Worm (Caenorhabditis elegans) whole organism, late embryonic: ENCODE data around the gene gly-14.

Experiments
- C08G9.2 ChIP-seq: sonication (generic microtip); optimal IDR thresholded peaks from 2 replicates; lab custom pipeline; 2016; ENCODE audit warnings: mild to moderate bottlenecking, missing genetic modification characterization, moderate library complexity, missing compliant biosample characterization
- C38D4.7 ChIP-seq: fragments of 200-800 bp; sonication (Bioruptor generic); optimal IDR thresholded peaks from 2 replicates; lab custom pipeline; 2018; ENCODE audit warnings: mild to moderate bottlenecking, missing genetic modification characterization, moderate library complexity, missing compliant biosample characterization
- F13H6.1 ChIP-seq: sonication (generic microtip); optimal IDR thresholded peaks from 2 replicates; lab custom pipeline; 2016; ENCODE audit warnings: missing genetic modification characterization, missing compliant biosample characterization
- K02D7.2 ChIP-seq: sonication (generic microtip); optimal IDR thresholded peaks from 2 replicates; lab custom pipeline; 2017; ENCODE audit warnings: mild to moderate bottlenecking, missing genetic modification characterization, missing compliant biosample characterization
- K09A11.1 ChIP-seq: sonication (generic microtip); optimal IDR thresholded peaks from 2 replicates; lab custom pipeline; 2017; ENCODE audit warnings: antibody characterized with exemption, mild to moderate bottlenecking, missing genetic modification characterization, missing compliant biosample characterization; ENCODE audit not compliant: insufficient read depth
- Y22D7AL.16 ChIP-seq: sonication (generic microtip); optimal IDR thresholded peaks from 2 replicates; lab custom pipeline; 2016; ENCODE audit warnings: missing genetic modification characterization, missing compliant biosample characterization
- ceh-14 ChIP-seq: sonication (generic microtip); optimal IDR thresholded peaks from 2 replicates; lab custom pipeline; 2016; ENCODE audit warnings: missing genotype, missing genetic modification characterization, missing compliant biosample characterization
- ceh-2 ChIP-seq: sonication (generic microtip); optimal IDR thresholded peaks from 2 replicates; lab custom pipeline; 2016; ENCODE audit warnings: missing genotype, missing genetic modification characterization, missing compliant biosample characterization
- ceh-31 ChIP-seq: sonication (generic microtip); optimal IDR thresholded peaks from 2 replicates; lab custom pipeline; 2016; ENCODE audit warnings: missing genetic modification characterization, missing compliant biosample characterization
- ceh-34 ChIP-seq: sonication (generic microtip); optimal IDR thresholded peaks from 2 replicates; lab custom pipeline; 2016; ENCODE audit warnings: mild to moderate bottlenecking, missing genetic modification characterization, missing compliant biosample characterization
- ceh-45 ChIP-seq: fragments of 200-800 bp; sonication (Bioruptor generic); IDR thresholded peaks from 2 replicates; pipeline ENCODE4 v1.3.6; 2022; ENCODE audit warnings: missing genetic modification reagents, missing genetic modification characterization, missing compliant biosample characterization
- ceh-48 ChIP-seq: sonication (generic microtip); optimal IDR thresholded peaks from 2 replicates; lab custom pipeline; 2016; ENCODE audit warnings: missing genetic modification characterization, inconsistent platforms, missing compliant biosample characterization
- ceh-6 ChIP-seq: fragments of 200-800 bp; sonication (Bioruptor generic); optimal IDR thresholded peaks from 2 replicates; lab custom pipeline; 2018; ENCODE audit warnings: mild to moderate bottlenecking, missing genetic modification characterization, missing compliant biosample characterization
- ceh-9 ChIP-seq: sonication (generic microtip); optimal IDR thresholded peaks from 2 replicates; lab custom pipeline; 2016; ENCODE audit warnings: mild to moderate bottlenecking, missing genetic modification characterization, inconsistent platforms, missing compliant biosample characterization
- dmd-4 ChIP-seq: sonication (generic microtip); optimal IDR thresholded peaks from 2 replicates; lab custom pipeline; 2016; ENCODE audit warnings: borderline replicate concordance, missing genetic modification characterization, missing compliant biosample characterization
- dve-1 ChIP-seq: sonication (generic microtip); optimal IDR thresholded peaks from 2 replicates; lab custom pipeline; 2017; ENCODE audit warnings: antibody characterized with exemption, mild to moderate bottlenecking, missing genetic modification characterization, missing compliant biosample characterization
- elt-4 ChIP-seq: sonication (generic microtip); optimal IDR thresholded peaks from 2 replicates; lab custom pipeline; 2016; ENCODE audit warnings: missing genetic modification characterization, missing compliant biosample characterization
- eyg-1 ChIP-seq: sonication (generic microtip); optimal IDR thresholded peaks from 2 replicates; lab custom pipeline; 2016; ENCODE audit warnings: missing genotype, missing genetic modification characterization, missing compliant biosample characterization
- fkh-10 ChIP-seq: fragments of 150-350 bp; optimal IDR thresholded peaks from 2 replicates; lab custom pipeline; 2014; ENCODE audit warnings: missing biosample characterization, missing genetic modification reagents, missing genetic modification characterization
- hlh-13 ChIP-seq: fragments of 200-800 bp; sonication (Bioruptor generic); optimal IDR thresholded peaks from 2 replicates; lab custom pipeline; 2018; ENCODE audit warnings: mild to moderate bottlenecking, missing genetic modification characterization, missing compliant biosample characterization
- hlh-15 ChIP-seq: sonication (generic microtip); optimal IDR thresholded peaks from 2 replicates; lab custom pipeline; 2016; ENCODE audit warnings: missing genetic modification characterization, missing compliant biosample characterization
- hlh-30 ChIP-seq: sonication (generic microtip); optimal IDR thresholded peaks from 2 replicates; lab custom pipeline; 2017; ENCODE audit warnings: antibody characterized with exemption, missing genetic modification characterization, missing compliant biosample characterization; ENCODE audit not compliant: insufficient read depth
- hlh-6 ChIP-seq: sonication (generic microtip); optimal IDR thresholded peaks from 2 replicates; lab custom pipeline; 2016; ENCODE audit warnings: missing genotype, missing genetic modification characterization, missing compliant biosample characterization
- lim-6 ChIP-seq: sonication (generic microtip); optimal IDR thresholded peaks from 2 replicates; lab custom pipeline; 2016; ENCODE audit warnings: missing genetic modification characterization, missing compliant biosample characterization
- madf-2 ChIP-seq: sonication (generic microtip); optimal IDR thresholded peaks from 2 replicates; lab custom pipeline; 2017; ENCODE audit warnings: missing genetic modification characterization, missing compliant biosample characterization
- nfya-1 ChIP-seq: sonication (generic microtip); optimal IDR thresholded peaks from 2 replicates; lab custom pipeline; 2017; ENCODE audit warnings: missing genetic modification characterization, mild to moderate bottlenecking, missing compliant biosample characterization, antibody characterized with exemption, moderate library complexity
- nhr-11 ChIP-seq: fragments of 150-350 bp; optimal IDR thresholded peaks from 2 replicates; lab custom pipeline; 2014; ENCODE audit warnings: missing biosample characterization, missing genetic modification characterization
- npax-4 ChIP-seq: sonication (generic microtip); optimal IDR thresholded peaks from 2 replicates; lab custom pipeline; 2016; ENCODE audit warnings: missing genetic modification characterization, missing compliant biosample characterization
- odd-2 ChIP-seq: sonication (generic microtip); optimal IDR thresholded peaks from 2 replicates; lab custom pipeline; 2017; ENCODE audit warnings: antibody characterized with exemption, mild to moderate bottlenecking, missing genetic modification characterization, missing compliant biosample characterization
- pag-3 ChIP-seq: sonication (generic microtip); optimal IDR thresholded peaks from 2 replicates; lab custom pipeline; 2016; ENCODE audit warnings: missing compliant biosample characterization, missing genetic modification characterization, borderline replicate concordance
- pat-9 ChIP-seq: fragments of 200-800 bp; sonication (Bioruptor generic); optimal IDR thresholded peaks from 2 replicates; lab custom pipeline; 2018; ENCODE audit warnings: mild to moderate bottlenecking, missing genetic modification characterization, moderate library complexity, missing compliant biosample characterization
- pha-4 ChIP-seq: fragments of 150-350 bp; optimal IDR thresholded peaks from 2 replicates; lab custom pipeline; 2018; ENCODE audit warnings: missing biosample characterization, missing genetic modification reagents, missing genetic modification characterization
- pqm-1 ChIP-seq: sonication (generic microtip); optimal IDR thresholded peaks from 2 replicates; lab custom pipeline; 2016; ENCODE audit warnings: missing genetic modification characterization, missing compliant biosample characterization
- pros-1 ChIP-seq: fragments of 150-350 bp; optimal IDR thresholded peaks from 2 replicates; lab custom pipeline; 2014; ENCODE audit warnings: missing biosample characterization, missing genetic modification reagents, missing genetic modification characterization
- ref-2 ChIP-seq: sonication (generic microtip); optimal IDR thresholded peaks from 2 replicates; lab custom pipeline; 2016; ENCODE audit warnings: missing genetic modification characterization, missing compliant biosample characterization
- sox-2 ChIP-seq: fragments of 200-800 bp; sonication (Bioruptor generic); IDR thresholded peaks from 2 replicates; pipeline ENCODE4 v1.3.6; 2022; ENCODE audit warnings: missing genetic modification reagents, missing genetic modification characterization, missing compliant biosample characterization
- sox-4 ChIP-seq: sonication (generic microtip); optimal IDR thresholded peaks from 2 replicates; lab custom pipeline; 2017; ENCODE audit warnings: mild to moderate bottlenecking, missing genetic modification characterization, inconsistent platforms, missing compliant biosample characterization
- tbx-2 ChIP-seq: sonication (generic microtip); optimal IDR thresholded peaks from 2 replicates; lab custom pipeline; 2016; ENCODE audit warnings: missing genetic modification characterization, missing compliant biosample characterization
- tbx-7 ChIP-seq: sonication (generic microtip); optimal IDR thresholded peaks from 2 replicates; lab custom pipeline; 2016; ENCODE audit warnings: missing genotype, missing genetic modification characterization, missing compliant biosample characterization
- unc-3 ChIP-seq, 2 experiments: fragments of 200-800 bp in 1 of 2; sonication (Bioruptor generic) in 1 of 2; sonication (generic microtip) in 1 of 2; conservative IDR thresholded peaks in 1 of 2; optimal IDR thresholded peaks in 1 of 2; 2 replicates each; pipeline versions ENCODE4 v1.3.6 to Lab custom; 2016 to 2022; ENCODE audit warnings: missing compliant biosample characterization in 2 of 2, missing genetic modification characterization in 2 of 2, missing genetic modification reagents in 1 of 2
- unc-42 ChIP-seq: sonication (generic microtip); optimal IDR thresholded peaks from 2 replicates; lab custom pipeline; 2016; ENCODE audit warnings: missing genotype, missing genetic modification characterization, missing compliant biosample characterization
- unc-86 ChIP-seq: sonication (generic microtip); optimal IDR thresholded peaks from 2 replicates; lab custom pipeline; 2016; ENCODE audit warnings: missing genetic modification characterization, missing compliant biosample characterization
- ztf-16 ChIP-seq: sonication (generic microtip); optimal IDR thresholded peaks from 2 replicates; lab custom pipeline; 2017; ENCODE audit warnings: missing genetic modification characterization, missing compliant biosample characterization

Gene gly-14

DNA sequence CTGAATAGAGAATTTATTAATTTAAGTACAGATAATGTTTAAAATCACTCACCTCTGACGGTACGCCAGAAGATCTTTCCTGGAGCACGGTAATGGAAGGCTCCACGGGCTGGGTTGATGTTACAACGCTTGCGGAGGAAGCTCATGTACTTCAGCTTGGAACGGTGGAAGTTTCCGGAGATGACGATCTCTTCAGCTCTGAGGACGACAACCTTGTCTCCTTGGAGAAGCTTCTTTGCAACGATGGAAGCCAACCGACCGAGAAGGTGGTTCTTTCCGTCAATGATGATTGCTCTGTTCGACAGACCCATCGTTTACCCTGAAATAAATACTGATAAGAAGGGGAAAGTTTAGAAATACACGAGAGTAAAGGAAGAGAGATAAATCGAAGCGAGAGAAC is 10.2 kb upstream of the gly-14 start, which contains the start of gene rpl-16:
rpl-16 (minus strand) TSS at position 319 of the 400 bp plus-strand sequence.
- no peak for TF ChIP-seq ceh-14 (tag; lab: Kevin White, UChicago)
- TF ChIP-seq elt-4: no peak
- no peak for TF ChIP-seq ztf-16
- no peak for TF ChIP-seq unc-86 (tag; lab: Kevin White, UChicago)
- no peak for TF ChIP-seq ceh-2 (tag; lab: Kevin White, UChicago)
- no peak for TF ChIP-seq pag-3 (tag; lab: Kevin White, UChicago)
- TF ChIP-seq pat-9 (tag; lab: Kevin White, UChicago): no peak
- TF ChIP-seq hlh-15 (tag; lab: Kevin White, UChicago): no peak
- TF ChIP-seq pqm-1 (tag; lab: Kevin White, UChicago): no peak
- TF ChIP-seq dmd-4: no peak
- TF ChIP-seq tbx-2 (tag; lab: Kevin White, UChicago): no peak
- no peak for TF ChIP-seq hlh-13 (GFP tag; lab: Kevin White, UChicago)
- TF ChIP-seq fkh-10: no peak
- no peak for TF ChIP-seq dve-1
- TF ChIP-seq Y22D7AL.16 (tag; lab: Kevin White, UChicago): no peak
- no peak for TF ChIP-seq pros-1 (tag; lab: Kevin White, UChicago)
- TF ChIP-seq F13H6.1 (tag; lab: Kevin White, UChicago): no peak

- TF ChIP-seq ceh-48 (tag; lab: Kevin White, UChicago) (no peak), C38D4.7 (no peak), nhr-11 (tag; lab: Kevin White, UChicago) (no peak), lim-6 (no peak), pros-1 (tag; lab: Kevin White, UChicago) (no peak), pag-3 (tag; lab: Kevin White, UChicago) (no peak), unc-86 (tag; lab: Kevin White, UChicago) (no peak), sox-4 (no peak), ceh-31 (tag; lab: Kevin White, UChicago) (no peak), ceh-2 (tag; lab: Kevin White, UChicago) (no peak), eyg-1 (tag; lab: Kevin White, UChicago) (no peak)
- TF ChIP-seq, all 69 proteins: peak for 0
These were observed 9.3 kb upstream of the gly-14 start, which contains the start of gene M01F1.8 for ce11 chrIII:3502215-3502838. TSS of gene M01F1.8 (minus strand) at chrIII:3502549.

DNA sequence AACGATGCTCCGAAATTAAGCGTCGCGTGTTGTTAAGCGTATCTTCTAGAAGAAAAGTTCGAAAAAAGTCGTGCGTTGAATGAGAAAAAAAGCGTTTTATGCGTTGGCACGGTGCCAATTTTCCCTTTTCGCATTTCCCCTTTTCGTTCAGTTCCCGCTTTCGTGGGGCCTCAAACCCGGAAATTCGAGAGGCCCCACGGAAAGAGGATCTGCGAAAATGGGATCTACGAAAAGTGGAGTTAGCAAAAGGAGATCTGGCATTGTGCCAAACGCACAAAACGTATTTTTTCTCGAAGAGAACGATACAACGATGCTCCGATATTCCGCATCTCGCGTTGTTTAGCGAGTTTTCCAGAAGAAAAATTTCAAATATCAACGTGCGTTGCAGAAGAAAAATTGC is 6.8 kb upstream of the gly-14 start:
- TF ChIP-seq tbx-7 (tag; lab: Kevin White, UChicago) (peak; percentile 100), C08G9.2 (tag; lab: Kevin White, UChicago) (peak; percentile 100), fkh-10 (no peak), pros-1 (tag; lab: Kevin White, UChicago) (no peak), ceh-14 (tag; lab: Kevin White, UChicago) (peak; percentile 100), ceh-48 (tag; lab: Kevin White, UChicago) (peak; percentile 80), lim-6 (peak; percentile 100), npax-4 (peak; percentile 89), unc-42 (peak; percentile 91), elt-4 (peak; percentile 100), ceh-45 (peak; percentile 97), ceh-31 (tag; lab: Kevin White, UChicago) (peak; percentile 100), odd-2 (tag; lab: Kevin White, UChicago) (no peak), hlh-6 (peak; percentile 99), ceh-2 (tag; lab: Kevin White, UChicago) (peak; percentile 100), unc-3 (GFP tag; conservative IDR thresholded peaks at IDR 0.05; lab: Robert Waterston, UW) (peak; percentile 96), unc-3 (tag; optimal IDR thresholded peaks at IDR 0.05; lab: Kevin White, UChicago) (peak; percentile 98), sox-4 (peak; percentile 91), C38D4.7 (peak; percentile 93), F13H6.1 (tag; lab: Kevin White, UChicago) (peak; percentile 100), hlh-13 (GFP tag; lab: Kevin White, UChicago) (peak; percentile 95), tbx-2 (tag; lab: Kevin White, UChicago) (peak; percentile 100), sox-2 (GFP tag; lab: Robert Waterston, UW) (peak; percentile 69), madf-2 (peak; percentile 87), ref-2 (tag; lab: Kevin White, UChicago) (peak; percentile 100), pha-4 (tag; lab: Kevin White, UChicago) (no peak), nfya-1 (tag; lab: Kevin White, UChicago) (no peak), hlh-30 (tag; lab: Kevin White, UChicago) (no peak), ztf-16 (peak; percentile 98), ceh-6 (GFP tag; lab: Kevin White, UChicago) (peak; percentile 94), K09A11.1 (tag; lab: Kevin White, UChicago) (no peak), ceh-34 (tag; lab: Kevin White, UChicago) (peak; percentile 100), pqm-1 (tag; lab: Kevin White, UChicago) (peak; percentile 100), K02D7.2 (tag; lab: Kevin White, UChicago) (peak; percentile 97), ceh-9 (tag; lab: Kevin White, UChicago) (no peak), dve-1 (no peak), nhr-11 (tag; lab: Kevin White, UChicago) (no peak)
